Worm (Caenorhabditis elegans) whole organism, L3 larva: ENCODE measurements around the gene C02G6.2.

Experiments
- R02D3.7 ChIP-seq: fragments of 150-350 bp; optimal IDR thresholded peaks from 2 replicates; lab custom pipeline; 2014; ENCODE audit warnings: missing biosample characterization, missing genetic modification characterization
- ZK546.5 ChIP-seq: sonication (generic microtip); optimal IDR thresholded peaks from 2 replicates; lab custom pipeline; 2017; ENCODE audit warnings: missing biosample characterization, missing genetic modification characterization
- aly-2 ChIP-seq: fragments of 150-350 bp; optimal IDR thresholded peaks from 2 replicates; lab custom pipeline; 2014; ENCODE audit warnings: missing biosample characterization, missing genetic modification characterization
- ama-1 ChIP-seq: fragments of 150-350 bp; optimal IDR thresholded peaks from 2 replicates; lab custom pipeline; 2018
- ceh-28 ChIP-seq: fragments of 150-350 bp; optimal IDR thresholded peaks from 2 replicates; lab custom pipeline; 2014; ENCODE audit warnings: missing biosample characterization, missing genetic modification reagents, missing genetic modification characterization
- ceh-82 ChIP-seq: fragments of 150-350 bp; optimal IDR thresholded peaks from 2 replicates; lab custom pipeline; 2014; ENCODE audit warnings: missing biosample characterization, missing genetic modification characterization
- ceh-9 ChIP-seq: sonication (generic microtip); optimal IDR thresholded peaks from 2 replicates; lab custom pipeline; 2018; ENCODE audit warnings: missing biosample characterization, missing genetic modification characterization
- daf-12 ChIP-seq: fragments of 150-350 bp; optimal IDR thresholded peaks from 2 replicates; lab custom pipeline; 2014; ENCODE audit warnings: missing biosample characterization, missing genetic modification reagents, missing genetic modification characterization
- egl-27 ChIP-seq: sonication (generic microtip); optimal IDR thresholded peaks from 4 replicates; lab custom pipeline; 2017; ENCODE audit warnings: missing biosample characterization, missing genetic modification reagents, missing genetic modification characterization
- elt-1 ChIP-seq: fragments of 150-350 bp; optimal IDR thresholded peaks from 2 replicates; lab custom pipeline; 2014; ENCODE audit warnings: missing biosample characterization, missing genetic modification characterization
- elt-2 ChIP-seq: sonication (generic microtip); optimal IDR thresholded peaks from 2 replicates; lab custom pipeline; 2016; ENCODE audit warnings: missing genetic modification reagents, mild to moderate bottlenecking, missing genetic modification characterization, missing compliant biosample characterization
- elt-3 ChIP-seq, 3 experiments: fragments of 150-350 bp in 1 of 3; sonication (generic microtip) in 2 of 3; optimal IDR thresholded peaks; 2 replicates in 2 of 3; 4 replicates in 1 of 3; lab custom pipeline; 2014 to 2017; ENCODE audit warnings: missing biosample characterization in 3 of 3, missing genetic modification characterization in 3 of 3
- fkh-2 ChIP-seq: fragments of 150-350 bp; optimal IDR thresholded peaks from 2 replicates; lab custom pipeline; 2014; ENCODE audit warnings: missing biosample characterization, missing genetic modification reagents, missing genetic modification characterization
- jun-1 ChIP-seq: fragments of 150-350 bp; optimal IDR thresholded peaks from 2 replicates; lab custom pipeline; 2014; ENCODE audit warnings: missing biosample characterization, missing genetic modification reagents, missing genetic modification characterization
- lin-15B ChIP-seq: fragments of 150-350 bp; optimal IDR thresholded peaks from 2 replicates; lab custom pipeline; 2014; ENCODE audit warnings: missing biosample characterization, missing genetic modification characterization
- lin-39 ChIP-seq: fragments of 150-350 bp; optimal IDR thresholded peaks from 2 replicates; lab custom pipeline; 2018; ENCODE audit warnings: missing biosample characterization, missing genetic modification reagents, missing genetic modification characterization
- lsy-12 ChIP-seq: sonication (generic microtip); optimal IDR thresholded peaks from 2 replicates; lab custom pipeline; 2016; ENCODE audit warnings: mild to moderate bottlenecking, missing genetic modification characterization, missing compliant biosample characterization
- mdl-1 ChIP-seq: fragments of 150-350 bp; optimal IDR thresholded peaks from 2 replicates; lab custom pipeline; 2014; ENCODE audit warnings: missing biosample characterization, missing genetic modification characterization
- nfya-1 ChIP-seq: sonication (generic microtip); optimal IDR thresholded peaks from 2 replicates; lab custom pipeline; 2017; ENCODE audit warnings: missing genetic modification characterization, mild to moderate bottlenecking, missing compliant biosample characterization, antibody characterized with exemption, moderate library complexity; ENCODE audit not compliant: insufficient read depth
- nhr-11 ChIP-seq: fragments of 150-350 bp; optimal IDR thresholded peaks from 2 replicates; lab custom pipeline; 2014; ENCODE audit warnings: missing biosample characterization, missing genetic modification characterization
- nhr-12 ChIP-seq: fragments of 150-350 bp; optimal IDR thresholded peaks from 2 replicates; lab custom pipeline; 2014; ENCODE audit warnings: missing biosample characterization, missing genetic modification characterization
- nhr-237 ChIP-seq: fragments of 150-350 bp; optimal IDR thresholded peaks from 2 replicates; lab custom pipeline; 2014; ENCODE audit warnings: missing biosample characterization, missing genetic modification characterization
- nhr-25 ChIP-seq: sonication (generic microtip); optimal IDR thresholded peaks from 2 replicates; lab custom pipeline; 2017; ENCODE audit warnings: missing biosample characterization, missing genetic modification characterization
- nhr-28 ChIP-seq: fragments of 150-350 bp; optimal IDR thresholded peaks from 2 replicates; lab custom pipeline; 2014; ENCODE audit warnings: missing biosample characterization, missing genetic modification characterization
- nhr-43 ChIP-seq: sonication (generic microtip); optimal IDR thresholded peaks from 2 replicates; lab custom pipeline; 2016; ENCODE audit warnings: mild to moderate bottlenecking, missing genetic modification characterization, missing compliant biosample characterization; ENCODE audit not compliant: poor library complexity, severe bottlenecking
- nhr-67 ChIP-seq: fragments of 150-350 bp; optimal IDR thresholded peaks from 2 replicates; lab custom pipeline; 2014; ENCODE audit warnings: missing biosample characterization, missing genetic modification characterization
- nhr-76 ChIP-seq: fragments of 150-350 bp; sonication (generic microtip); optimal IDR thresholded peaks from 5 replicates; lab custom pipeline; 2014; ENCODE audit warnings: missing biosample characterization, missing genetic modification characterization
- nhr-77 ChIP-seq: fragments of 150-350 bp; optimal IDR thresholded peaks from 2 replicates; lab custom pipeline; 2014; ENCODE audit warnings: missing biosample characterization, missing genetic modification characterization
- pha-4 ChIP-seq: fragments of 150-350 bp; optimal IDR thresholded peaks from 2 replicates; lab custom pipeline; 2014; ENCODE audit warnings: missing biosample characterization, missing genetic modification reagents, missing genetic modification characterization
- sea-2 ChIP-seq: fragments of 150-350 bp; sonication (generic microtip); optimal IDR thresholded peaks from 4 replicates; lab custom pipeline; 2014; ENCODE audit warnings: missing biosample characterization, missing genetic modification reagents, missing genetic modification characterization
- skn-1 ChIP-seq: fragments of 150-350 bp; optimal IDR thresholded peaks from 2 replicates; lab custom pipeline; 2014; ENCODE audit warnings: missing biosample characterization, missing genetic modification characterization
- snpc-4 ChIP-seq: fragments of 150-350 bp; optimal IDR thresholded peaks from 2 replicates; lab custom pipeline; 2014; ENCODE audit warnings: missing biosample characterization, missing genetic modification characterization
- tbx-2 ChIP-seq: sonication (generic microtip); optimal IDR thresholded peaks from 2 replicates; lab custom pipeline; 2016; ENCODE audit warnings: mild to moderate bottlenecking, missing genetic modification characterization, missing compliant biosample characterization
- unc-39 ChIP-seq: sonication (generic microtip); optimal IDR thresholded peaks from 4 replicates; lab custom pipeline; 2017; ENCODE audit warnings: missing biosample characterization, missing genetic modification characterization
- zag-1 ChIP-seq: fragments of 150-350 bp; optimal IDR thresholded peaks from 2 replicates; lab custom pipeline; 2014; ENCODE audit warnings: missing biosample characterization, missing genetic modification characterization
- ztf-11 ChIP-seq: fragments of 150-350 bp; optimal IDR thresholded peaks from 2 replicates; lab custom pipeline; 2014; ENCODE audit warnings: missing biosample characterization, missing genetic modification characterization
- ztf-4 ChIP-seq: fragments of 150-350 bp; optimal IDR thresholded peaks from 2 replicates; lab custom pipeline; 2014; ENCODE audit warnings: missing biosample characterization, missing genetic modification characterization

C02G6.2 gene

DNA sequence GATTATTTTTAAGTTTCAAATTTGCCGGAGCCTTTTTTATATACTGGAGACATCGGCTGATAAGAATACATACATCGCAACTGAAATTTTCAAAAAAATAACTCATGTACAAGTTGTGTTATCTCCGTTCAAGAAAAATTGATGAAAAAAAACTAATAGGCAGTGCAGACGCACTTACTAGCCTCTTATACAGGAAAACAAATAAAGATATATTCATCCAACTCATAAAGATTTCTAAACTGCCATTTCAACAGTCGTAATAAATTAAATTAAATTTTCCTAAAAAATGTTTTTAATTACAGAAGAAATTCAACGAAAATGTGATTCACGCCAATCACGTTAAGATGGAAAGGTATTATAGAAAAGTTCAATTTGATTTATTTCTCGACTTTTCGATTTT is 30.0 kb downstream of the C02G6.2 start, which contains the start of gene C04E6.5:
Gene C04E6.5, plus strand, starts transcription at position 301 of the 400 bp plus-strand sequence.
- TF ChIP-seq mdl-1 (tag; lab: Kevin White, UChicago), result no peak
- TF ChIP-seq lsy-12 (tag; lab: Kevin White, UChicago), result no peak

DNA sequence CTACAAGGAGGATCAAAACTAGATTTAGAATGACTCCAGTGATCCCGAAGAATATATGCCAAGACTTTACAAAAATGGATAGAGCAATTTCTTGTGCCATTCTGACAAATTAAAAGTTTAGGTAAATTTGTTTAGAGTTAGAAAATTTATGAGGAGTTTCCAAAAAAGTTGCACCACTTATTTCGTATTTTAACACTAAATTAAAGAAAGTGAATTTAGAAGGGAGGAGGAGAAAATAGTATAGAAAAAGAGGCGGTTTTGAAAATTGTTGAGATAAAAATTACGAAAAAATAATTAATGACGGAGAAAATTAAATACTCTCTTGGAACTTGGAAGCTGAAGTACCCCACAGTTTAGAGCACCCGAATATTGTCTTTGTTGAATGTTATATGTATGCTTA is 34.4 kb downstream of the C02G6.2 start, which contains the start of gene srd-15:
Gene srd-15, minus strand, starts transcription at position 101 of the 400 bp plus-strand sequence.
- TF ChIP-seq nhr-12 (tag; lab: Kevin White, UChicago), result no peak
- no peak for TF ChIP-seq nhr-11
- TF ChIP-seq ceh-9 (tag; lab: Kevin White, UChicago), result no peak
- TF ChIP-seq fkh-2 (tag; lab: Kevin White, UChicago), result no peak
- no peak for TF ChIP-seq nhr-43 (tag; lab: Kevin White, UChicago)
- no peak for TF ChIP-seq nhr-28
- no peak for TF ChIP-seq jun-1 (tag; lab: Kevin White, UChicago)
- TF ChIP-seq unc-39 (tag; lab: Kevin White, UChicago), result no peak
- no peak for TF ChIP-seq ceh-82 (tag; lab: Kevin White, UChicago)
- TF ChIP-seq tbx-2 (tag; lab: Kevin White, UChicago), result no peak
- TF ChIP-seq egl-27 (tag; lab: Kevin White, UChicago), result no peak
- TF ChIP-seq ztf-11 (tag; lab: Kevin White, UChicago), result no peak
- TF ChIP-seq skn-1 (tag; lab: Kevin White, UChicago), result no peak
- TF ChIP-seq lin-15B (tag; lab: Kevin White, UChicago), result no peak
- TF ChIP-seq elt-1 (tag; lab: Kevin White, UChicago), result no peak
- no peak for TF ChIP-seq lsy-12 (tag; lab: Kevin White, UChicago)
- no peak for TF ChIP-seq pha-4 (tag; lab: Kevin White, UChicago)
- no peak for TF ChIP-seq zag-1 (tag; lab: Kevin White, UChicago)
- TF ChIP-seq R02D3.7 (tag; lab: Kevin White, UChicago), result no peak
- TF ChIP-seq ZK546.5 (tag; lab: Kevin White, UChicago), result no peak

DNA sequence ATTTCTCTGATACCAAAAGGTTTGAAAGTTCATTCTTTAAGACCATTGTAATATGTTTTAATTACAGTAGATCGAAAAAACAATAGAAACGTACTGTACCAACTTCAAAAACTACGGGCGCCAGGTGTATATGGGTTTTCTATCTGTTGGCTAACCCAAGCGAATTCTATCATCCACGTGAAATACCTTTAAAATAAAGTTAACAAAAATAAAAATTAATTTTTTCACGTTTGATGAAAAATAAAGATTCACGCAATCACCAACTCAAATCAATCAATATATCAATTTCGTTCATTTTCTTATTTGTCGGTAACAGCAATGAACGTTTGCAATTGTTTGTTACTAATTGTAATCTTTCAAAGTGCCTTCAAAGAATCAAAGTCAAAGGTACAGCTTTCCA is 35.2 kb downstream of the C02G6.2 start, which contains the start of gene C04E6.4:
Gene C04E6.4, plus strand, starts transcription at position 301 of the 400 bp plus-strand sequence.
- no peak for TF ChIP-seq nhr-12 (tag; lab: Kevin White, UChicago)
- no peak for TF ChIP-seq sea-2 (GFP tag; lab: Kevin White, UChicago)
- no peak for TF ChIP-seq nhr-11
- TF ChIP-seq nhr-25 (tag; lab: Kevin White, UChicago), result no peak
- TF ChIP-seq nhr-76 (tag; lab: Kevin White, UChicago), result no peak
- no peak for TF ChIP-seq nfya-1 (tag; lab: Kevin White, UChicago)
- TF ChIP-seq nhr-237, result no peak
- TF ChIP-seq snpc-4 (tag; lab: Kevin White, UChicago), result no peak
- TF ChIP-seq ZK546.5 (tag; lab: Kevin White, UChicago), result no peak
- TF ChIP-seq elt-2, result no peak
- TF ChIP-seq mdl-1 (tag; lab: Kevin White, UChicago), result no peak
- TF ChIP-seq ceh-28 (tag; lab: Kevin White, UChicago), result no peak
- TF ChIP-seq, all 47 proteins: peak for 0

DNA sequence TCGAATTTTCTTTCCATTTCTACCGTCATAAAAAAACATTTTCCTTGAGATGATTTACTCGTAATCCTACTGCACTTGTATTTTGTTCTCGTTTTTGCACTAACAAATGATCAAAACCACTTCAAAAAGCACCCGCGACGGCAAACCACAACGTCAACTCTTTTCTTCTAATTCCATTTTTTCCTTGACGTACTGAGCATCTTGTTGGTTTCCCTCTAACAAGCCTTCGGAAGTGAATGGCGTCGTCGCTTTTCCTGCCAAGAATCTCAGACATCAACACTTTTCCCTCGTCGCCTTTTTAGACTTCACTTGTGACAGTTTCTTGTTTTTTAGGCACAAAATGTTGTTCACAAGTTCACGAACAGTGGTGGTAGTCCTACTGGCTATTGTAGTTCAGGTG is 40.6 kb downstream of the C02G6.2 start, which contains the start of gene C04E6.13:
Gene C04E6.13, plus strand, starts transcription at position 301 of the 400 bp plus-strand sequence.
- TF ChIP-seq lin-39 (tag; lab: Kevin White, UChicago) (no peak), ceh-82 (tag; lab: Kevin White, UChicago) (no peak), nhr-11 (no peak), ama-1 (lab: Kevin White, UChicago) (no peak), ztf-4 (no peak), aly-2 (tag; lab: Kevin White, UChicago) (no peak), daf-12 (no peak), pha-4 (tag; lab: Kevin White, UChicago) (no peak), nhr-77 (tag; lab: Kevin White, UChicago) (no peak), elt-3 (tag; optimal IDR thresholded peaks at IDR 0.05; lab: Kevin White, UChicago) (no peak), nhr-76 (tag; lab: Kevin White, UChicago) (no peak), nhr-12 (tag; lab: Kevin White, UChicago) (no peak), nhr-67 (tag; lab: Kevin White, UChicago) (no peak), elt-2 (no peak)
